Worm (Caenorhabditis elegans) whole organism, L4 larva: Measurements from ENCODE around the gene exl-1.

Experiments
- aly-2 ChIP-seq: sonication (generic microtip); optimal IDR thresholded peaks from 2 replicates; lab custom pipeline; 2018; ENCODE audit warnings: missing biosample characterization, missing genetic modification characterization
- ceh-44 ChIP-seq: fragments of 200-800 bp; sonication (Bioruptor generic); IDR thresholded peaks from 2 replicates; pipeline ENCODE4 v1.3.6; 2022; ENCODE audit warnings: missing genetic modification reagents, missing genetic modification characterization, missing compliant biosample characterization
- ces-1 ChIP-seq: fragments of 150-350 bp; sonication (generic microtip); optimal IDR thresholded peaks from 4 replicates; lab custom pipeline; 2014; ENCODE audit warnings: missing biosample characterization, missing genetic modification reagents, missing genetic modification characterization
- hlh-30 ChIP-seq: sonication (generic microtip); optimal IDR thresholded peaks from 2 replicates; lab custom pipeline; 2017; ENCODE audit warnings: antibody characterized with exemption, mild to moderate bottlenecking, missing genetic modification characterization, missing compliant biosample characterization; ENCODE audit not compliant: insufficient read depth
- hmg-1.1 ChIP-seq: fragments of 200-800 bp; sonication (Bioruptor generic); IDR thresholded peaks from 2 replicates; pipeline ENCODE4 v1.3.6; 2022; ENCODE audit warnings: missing genetic modification reagents, missing genetic modification characterization, missing compliant biosample characterization
- lim-7 ChIP-seq: fragments of 200-800 bp; sonication (Bioruptor generic); IDR thresholded peaks from 2 replicates; pipeline ENCODE4 v1.3.6; 2022; ENCODE audit warnings: missing genetic modification characterization, missing compliant biosample characterization
- lin-13 ChIP-seq: fragments of 150-350 bp; optimal IDR thresholded peaks from 2 replicates; lab custom pipeline; 2014; ENCODE audit warnings: missing biosample characterization, missing genetic modification reagents, missing genetic modification characterization
- lin-38 ChIP-seq: fragments of 200-800 bp; sonication (Bioruptor generic); IDR thresholded peaks from 2 replicates; pipeline ENCODE4 v1.3.6; 2022; ENCODE audit warnings: missing genetic modification reagents, missing genetic modification characterization, missing compliant biosample characterization
- mdl-1 ChIP-seq, 2 experiments: fragments of 150-350 bp in 1 of 2; sonication (generic microtip) in 1 of 2; optimal IDR thresholded peaks; 2 replicates each; lab custom pipeline; 2014 to 2017; ENCODE audit warnings: missing biosample characterization in 2 of 2, missing genetic modification characterization in 2 of 2
- nhr-11 ChIP-seq: fragments of 150-350 bp; optimal IDR thresholded peaks from 2 replicates; lab custom pipeline; 2014; ENCODE audit warnings: missing biosample characterization, missing genetic modification characterization
- skn-1 ChIP-seq: fragments of 150-350 bp; optimal IDR thresholded peaks from 2 replicates; lab custom pipeline; 2014; ENCODE audit warnings: missing biosample characterization, missing genetic modification characterization
- snpc-4 ChIP-seq: fragments of 150-350 bp; optimal IDR thresholded peaks from 2 replicates; lab custom pipeline; 2014; ENCODE audit warnings: missing biosample characterization, missing genetic modification characterization
- vab-7 ChIP-seq: fragments of 200-800 bp; sonication (Bioruptor generic); IDR thresholded peaks from 2 replicates; pipeline ENCODE4 v1.3.6; 2022; ENCODE audit warnings: missing genetic modification reagents, missing genetic modification characterization, missing compliant biosample characterization
- zfp-3 ChIP-seq: fragments of 200-800 bp; sonication (Bioruptor generic); conservative IDR thresholded peaks from 2 replicates; pipeline ENCODE4 v1.3.6; 2022; ENCODE audit warnings: missing genetic modification reagents, missing genetic modification characterization, missing compliant biosample characterization

- TF ChIP-seq hlh-30 = no peak
- no peak for TF ChIP-seq snpc-4 (tag; lab: Kevin White, UChicago)
- no peak for TF ChIP-seq ceh-44
- no peak for TF ChIP-seq zfp-3
- TF ChIP-seq aly-2 (tag; lab: Kevin White, UChicago) = no peak
- no peak for TF ChIP-seq nhr-11 (tag; lab: Kevin White, UChicago)
- TF ChIP-seq vab-7 = no peak
- no peak for TF ChIP-seq lin-38 (GFP tag; lab: Robert Waterston, UW)
- TF ChIP-seq skn-1 (tag; lab: Kevin White, UChicago) = no peak
- TF ChIP-seq hmg-1.1 (GFP tag; lab: Robert Waterston, UW) = no peak; the same call in 1 of the 2 replicates
- TF ChIP-seq mdl-1 (tag; optimal IDR thresholded peaks at IDR 0.05; lab: Kevin White, UChicago) = no peak
- peak; percentile 6 for TF ChIP-seq lin-13
- no peak for TF ChIP-seq ces-1 (GFP tag; lab: Kevin White, UChicago)
- no peak for TF ChIP-seq lim-7 (GFP tag; lab: Robert Waterston, UW)
Observed at ce11 chrII:14405489-14406059, 7.7 kb downstream of the exl-1 start.
